Worm (Caenorhabditis elegans): Measurements from ENCODE around the gene C49C8.8.

DNA sequence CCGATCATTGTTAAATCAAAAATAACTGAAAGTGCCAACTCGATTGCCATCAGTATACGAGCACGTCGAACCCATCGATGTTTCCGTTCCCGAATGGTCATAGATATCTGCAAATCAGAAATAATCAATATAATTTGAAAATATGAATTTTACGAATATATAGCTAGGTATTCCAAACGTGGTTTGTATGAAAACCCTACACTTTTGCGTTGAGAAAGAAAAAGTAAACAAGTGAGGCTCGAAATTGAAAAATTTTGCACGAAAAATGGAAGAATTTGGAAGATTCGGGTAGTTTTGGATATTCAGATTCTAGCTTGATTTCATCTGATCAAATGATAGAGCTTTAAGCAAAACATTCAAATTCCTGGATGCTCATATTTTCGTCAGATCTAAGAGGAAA is 13.2 kb upstream of the C49C8.8 start, which contains the start of gene F42A9.9:
- TF ChIP-seq K09A11.1 (tag; optimal IDR thresholded peaks at IDR 0.05; ENCODE audit: insufficient read depth) (no peak), odd-2 (tag; optimal IDR thresholded peaks at IDR 0.05) (no peak), pqm-1 (tag; optimal IDR thresholded peaks at IDR 0.05) (no peak), tbx-2 (tag; optimal IDR thresholded peaks at IDR 0.05) (no peak), ets-4 (tag; optimal IDR thresholded peaks at IDR 0.05) (no peak), nhr-11 (tag; optimal IDR thresholded peaks at IDR 0.05) (no peak), ceh-6 (GFP tag; optimal IDR thresholded peaks at IDR 0.05) (no peak)
